Fruit fly (Drosophila melanogaster) whole organism, embryonic: Measurements from ENCODE around the gene CG42553.

Source experiments
- Awh ChIP-seq: fragments of 200-800 bp; sonication (Bioruptor generic); IDR thresholded peaks from 2 replicates; pipeline ENCODE4, ENCODE4 v1.3.6; 2022; ENCODE audit warnings: missing biosample characterization, missing genetic modification characterization
- BtbVII ChIP-seq: fragments of 200-800 bp; sonication (Bioruptor generic); optimal IDR thresholded peaks from 3 replicates; lab custom pipeline; 2017; ENCODE audit warnings: missing biosample characterization, mild to moderate bottlenecking, missing genetic modification characterization
- CG11398 ChIP-seq: fragments of 200-800 bp; sonication (Bioruptor generic); optimal IDR thresholded peaks from 2 replicates; lab custom pipeline; 2016; ENCODE audit warnings: missing biosample characterization, missing genetic modification characterization
- CG12155 ChIP-seq: fragments of 200-800 bp; sonication (Bioruptor generic); optimal IDR thresholded peaks from 3 replicates; lab custom pipeline; 2016; ENCODE audit warnings: missing biosample characterization, missing genetic modification characterization
- CG13296 ChIP-seq: fragments of 200-800 bp; sonication (Bioruptor generic); optimal IDR thresholded peaks from 3 replicates; lab custom pipeline; 2018; ENCODE audit warnings: missing biosample characterization, mild to moderate bottlenecking, missing genetic modification characterization
- CG15011 ChIP-seq: fragments of 200-800 bp; sonication (Bioruptor generic); optimal IDR thresholded peaks from 3 replicates; lab custom pipeline; 2018; ENCODE audit warnings: missing biosample characterization, mild to moderate bottlenecking, missing genetic modification characterization
- CG15514 ChIP-seq: fragments of 200-800 bp; sonication (Bioruptor generic); optimal IDR thresholded peaks from 3 replicates; lab custom pipeline; 2017; ENCODE audit warnings: missing biosample characterization, missing genetic modification characterization, mild to moderate bottlenecking, moderate library complexity, missing genetic modification reagents
- CG17328 ChIP-seq: fragments of 200-800 bp; sonication (Bioruptor generic); IDR thresholded peaks from 2 replicates; pipeline ENCODE4 v1.3.6; 2022; ENCODE audit warnings: missing biosample characterization, missing genetic modification characterization
- CG17912 ChIP-seq: fragments of 200-800 bp; sonication (Bioruptor generic); optimal IDR thresholded peaks from 2 replicates; lab custom pipeline; 2018; ENCODE audit warnings: missing biosample characterization, mild to moderate bottlenecking, missing genetic modification characterization
- CG1832 ChIP-seq: fragments of 200-800 bp; sonication (Bioruptor generic); optimal IDR thresholded peaks from 2 replicates; lab custom pipeline; 2017; ENCODE audit warnings: missing biosample characterization, mild to moderate bottlenecking, missing genetic modification characterization, inconsistent platforms
- CG2678 ChIP-seq: fragments of 200-800 bp; sonication (Bioruptor generic); optimal IDR thresholded peaks from 3 replicates; lab custom pipeline; 2019; ENCODE audit warnings: missing biosample characterization, mild to moderate bottlenecking, missing genetic modification characterization, moderate library complexity
- CG43689 ChIP-seq: fragments of 200-800 bp; sonication (Bioruptor generic); IDR thresholded peaks from 2 replicates; pipeline ENCODE4 v1.3.6; 2022; ENCODE audit warnings: missing biosample characterization, missing genetic modification characterization
- CG8290 ChIP-seq, 3 experiments: fragments of 200-800 bp; sonication (Bioruptor generic); optimal IDR thresholded peaks; 2 replicates each; lab custom pipeline; 2016 to 2019; ENCODE audit warnings: missing biosample characterization in 3 of 3, missing genetic modification characterization in 3 of 3, mild to moderate bottlenecking in 2 of 3, moderate library complexity in 1 of 3
- CG8765 ChIP-seq: fragments of 200-800 bp; sonication (Bioruptor generic); IDR thresholded peaks from 2 replicates; pipeline ENCODE4 v1.3.6; 2022; ENCODE audit warnings: missing biosample characterization, missing genetic modification characterization
- CG9876 ChIP-seq: fragments of 200-800 bp; sonication (Bioruptor generic); optimal IDR thresholded peaks from 2 replicates; lab custom pipeline; 2016; ENCODE audit warnings: missing biosample characterization, missing genetic modification characterization
- CTCF ChIP-seq: fragments of 200-800 bp; sonication (Bioruptor generic); optimal IDR thresholded peaks from 2 replicates; lab custom pipeline; 2017; ENCODE audit warnings: missing biosample characterization, mild to moderate bottlenecking, missing genetic modification characterization, moderate library complexity
- Dek ChIP-seq: fragments of 200-800 bp; sonication (Bioruptor generic); optimal IDR thresholded peaks from 3 replicates; lab custom pipeline; 2019; ENCODE audit warnings: missing biosample characterization, mild to moderate bottlenecking, missing genetic modification characterization, moderate library complexity
- Dll ChIP-seq: fragments of 200-800 bp; sonication (Bioruptor generic); IDR thresholded peaks from 4 replicates; pipeline ENCODE4 v1.3.6; 2022; ENCODE audit warnings: missing biosample characterization, missing genetic modification characterization; ENCODE audit not compliant: partially characterized antibody
- H15 ChIP-seq: fragments of 200-800 bp; sonication (Bioruptor generic); IDR thresholded peaks from 3 replicates; pipeline ENCODE4 v1.3.6; 2022; ENCODE audit warnings: missing biosample characterization, missing genetic modification characterization
- Mes4 ChIP-seq: fragments of 200-800 bp; sonication (Bioruptor generic); optimal IDR thresholded peaks from 2 replicates; lab custom pipeline; 2016; ENCODE audit warnings: missing biosample characterization, missing genetic modification characterization
- NFAT ChIP-seq: fragments of 200-800 bp; sonication (Bioruptor generic); IDR thresholded peaks from 2 replicates; pipeline ENCODE4 v1.3.6; 2022; ENCODE audit warnings: missing biosample characterization, missing genetic modification characterization
- PHDP ChIP-seq: fragments of 200-800 bp; sonication (Bioruptor generic); optimal IDR thresholded peaks from 3 replicates; lab custom pipeline; 2018; ENCODE audit warnings: missing biosample characterization, mild to moderate bottlenecking, missing genetic modification characterization, moderate library complexity
- Sox100B ChIP-seq: fragments of 200-800 bp; sonication (Bioruptor generic); optimal IDR thresholded peaks from 3 replicates; lab custom pipeline; 2018; ENCODE audit warnings: missing biosample characterization, mild to moderate bottlenecking, missing genetic modification characterization
- YL-1 ChIP-seq: fragments of 200-800 bp; sonication (Bioruptor generic); optimal IDR thresholded peaks from 3 replicates; lab custom pipeline; 2017; ENCODE audit warnings: missing biosample characterization, mild to moderate bottlenecking, missing genetic modification characterization
- ap ChIP-seq: fragments of 200-800 bp; sonication (Bioruptor generic); IDR thresholded peaks from 2 replicates; pipeline ENCODE4 v1.3.6; 2022; ENCODE audit warnings: missing biosample characterization, missing genetic modification characterization
- bowl ChIP-seq: fragments of 200-800 bp; sonication (Bioruptor generic); IDR thresholded peaks from 2 replicates; pipeline ENCODE4 v1.3.6; 2022; ENCODE audit warnings: missing biosample characterization, missing genetic modification characterization
- chn ChIP-seq: fragments of 200-800 bp; sonication (Bioruptor generic); optimal IDR thresholded peaks from 2 replicates; lab custom pipeline; 2016; ENCODE audit warnings: missing biosample characterization, missing genetic modification characterization
- ci ChIP-seq: fragments of 200-800 bp; sonication (Bioruptor generic); IDR thresholded peaks from 3 replicates; pipeline ENCODE4 v1.3.6; 2022; ENCODE audit warnings: missing biosample characterization, missing genetic modification characterization
- crp ChIP-seq, 2 experiments: fragments of 200-800 bp; sonication (Bioruptor generic); optimal IDR thresholded peaks; 2 replicates in 1 of 2; 3 replicates in 1 of 2; lab custom pipeline; 2017; ENCODE audit warnings: missing biosample characterization in 2 of 2, missing genetic modification characterization in 2 of 2, mild to moderate bottlenecking in 1 of 2, moderate library complexity in 1 of 2
- emc ChIP-seq: fragments of 200-800 bp; sonication (Bioruptor generic); optimal IDR thresholded peaks from 2 replicates; lab custom pipeline; 2016; ENCODE audit warnings: missing biosample characterization, missing genetic modification characterization
- eve ChIP-seq, 2 experiments: fragments of >200 bp; optimal IDR thresholded peaks; 2 replicates each; lab custom pipeline; 2017; ENCODE audit warnings: missing biosample characterization in 2 of 2, missing genetic modification characterization in 2 of 2
- ewg ChIP-seq: fragments of 200-800 bp; sonication (Bioruptor generic); optimal IDR thresholded peaks from 3 replicates; lab custom pipeline; 2017; ENCODE audit warnings: mild to moderate bottlenecking, missing biosample characterization, missing genetic modification reagents, missing genetic modification characterization
- grn ChIP-seq: fragments of 200-800 bp; sonication (Bioruptor generic); optimal IDR thresholded peaks from 3 replicates; lab custom pipeline; 2017; ENCODE audit warnings: missing biosample characterization, missing genetic modification characterization
- gsb-n ChIP-seq: fragments of 200-800 bp; sonication (Bioruptor generic); optimal IDR thresholded peaks from 3 replicates; lab custom pipeline; 2018; ENCODE audit warnings: missing biosample characterization, mild to moderate bottlenecking, missing genetic modification characterization
- her ChIP-seq: fragments of 200-800 bp; sonication (Bioruptor generic); optimal IDR thresholded peaks from 2 replicates; lab custom pipeline; 2016; ENCODE audit warnings: missing biosample characterization, missing genetic modification characterization
- ind ChIP-seq: fragments of 200-800 bp; sonication (Bioruptor generic); optimal IDR thresholded peaks from 3 replicates; lab custom pipeline; 2016; ENCODE audit warnings: missing biosample characterization, missing genetic modification characterization
- inv ChIP-seq: fragments of 200-800 bp; sonication (Bioruptor generic); IDR thresholded peaks from 2 replicates; pipeline ENCODE4 v1.3.6; 2022; ENCODE audit warnings: missing biosample characterization, missing genetic modification characterization; ENCODE audit not compliant: partially characterized antibody
- jumu ChIP-seq: fragments of 200-800 bp; sonication (Bioruptor generic); optimal IDR thresholded peaks from 3 replicates; lab custom pipeline; 2016; ENCODE audit warnings: missing biosample characterization, missing genetic modification characterization
- mirr ChIP-seq: fragments of 200-800 bp; sonication (Bioruptor generic); optimal IDR thresholded peaks from 3 replicates; lab custom pipeline; 2018; ENCODE audit warnings: missing biosample characterization, mild to moderate bottlenecking, missing genetic modification characterization
- nau ChIP-seq: fragments of 200-800 bp; sonication (Bioruptor generic); optimal IDR thresholded peaks from 3 replicates; lab custom pipeline; 2017; ENCODE audit warnings: missing biosample characterization, mild to moderate bottlenecking, missing genetic modification characterization, missing genetic modification reagents
- phol ChIP-seq: fragments of 200-800 bp; sonication (Bioruptor generic); optimal IDR thresholded peaks from 3 replicates; lab custom pipeline; 2018; ENCODE audit warnings: missing biosample characterization, mild to moderate bottlenecking, missing genetic modification characterization, moderate library complexity
- pzg ChIP-seq: fragments of 200-800 bp; sonication (Bioruptor generic); optimal IDR thresholded peaks from 3 replicates; lab custom pipeline; 2018; ENCODE audit warnings: missing biosample characterization, mild to moderate bottlenecking, missing genetic modification characterization, moderate library complexity
- salm ChIP-seq: fragments of 200-800 bp; sonication (Bioruptor generic); optimal IDR thresholded peaks from 2 replicates; lab custom pipeline; 2018; ENCODE audit warnings: missing biosample characterization, mild to moderate bottlenecking, missing genetic modification characterization
- sna ChIP-seq: fragments of 200-800 bp; sonication (Bioruptor generic); IDR thresholded peaks from 2 replicates; pipeline ENCODE4 v1.3.6; 2022; ENCODE audit warnings: missing biosample characterization, missing genetic modification characterization; ENCODE audit not compliant: partially characterized antibody
- tup ChIP-seq: fragments of 200-800 bp; sonication (Bioruptor generic); optimal IDR thresholded peaks from 2 replicates; lab custom pipeline; 2016; ENCODE audit warnings: missing biosample characterization, mild to moderate bottlenecking, missing genetic modification characterization, moderate library complexity
- vvl ChIP-seq: fragments of 200-800 bp; sonication (Bioruptor generic); IDR thresholded peaks from 2 replicates; pipeline ENCODE4 v1.3.6; 2022; ENCODE audit warnings: missing biosample characterization, missing genetic modification characterization
- wek ChIP-seq: fragments of 200-800 bp; sonication (Bioruptor generic); optimal IDR thresholded peaks from 3 replicates; lab custom pipeline; 2018; ENCODE audit warnings: missing biosample characterization, mild to moderate bottlenecking, missing genetic modification characterization, moderate library complexity
- zen ChIP-seq: fragments of 200-800 bp; sonication (Bioruptor generic); optimal IDR thresholded peaks from 3 replicates; lab custom pipeline; 2018; ENCODE audit warnings: missing biosample characterization, mild to moderate bottlenecking, missing genetic modification characterization, moderate library complexity
- zf30C ChIP-seq: fragments of 200-800 bp; sonication (Bioruptor generic); optimal IDR thresholded peaks from 3 replicates; lab custom pipeline; 2018; ENCODE audit warnings: missing biosample characterization, mild to moderate bottlenecking, missing genetic modification characterization

CG42553 gene

dm6 chr3L:881496-882235, 47.8 kb downstream of the CG42553 start, which contains the start of gene CG13907 (continued):
- TF ChIP-seq Dek, result no peak
- no peak for TF ChIP-seq CG2678
- TF ChIP-seq jumu (GFP tag; lab: Kevin White, UChicago), result no peak
- no peak for TF ChIP-seq emc (GFP tag; lab: Kevin White, UChicago)
- no peak for TF ChIP-seq CG8290 (GFP tag; optimal IDR thresholded peaks at IDR 0.05; lab: Kevin White, UChicago)
- TF ChIP-seq CG8290 (tag; optimal IDR thresholded peaks at IDR 0.05; lab: Kevin White, UChicago), result peak in 1 of 2 experiments; percentile 10
- TF ChIP-seq CG11398 (GFP tag; lab: Kevin White, UChicago), result no peak
- TF ChIP-seq zf30C, result no peak
- TF ChIP-seq CG15514 (GFP tag; lab: Kevin White, UChicago), result no peak
- peak; percentile 63 for TF ChIP-seq ewg
- no peak for TF ChIP-seq Mes4 (GFP tag; lab: Kevin White, UChicago)
- no peak for TF ChIP-seq CG8765 (GFP tag; lab: Robert Waterston, UW)
- peak; percentile 49 for TF ChIP-seq nau (GFP tag; lab: Kevin White, UChicago)
- 0 out of 2 replicates have a peak, but pooled peaks have one; percentile 9 for TF ChIP-seq inv (GFP tag; lab: Robert Waterston, UW)
- no peak for TF ChIP-seq pzg
- no peak for TF ChIP-seq eve (GFP tag; optimal IDR thresholded peaks at IDR 0.05; lab: Kevin White, UChicago)
- TF ChIP-seq CG13296 (GFP tag; lab: Kevin White, UChicago), result no peak
- TF ChIP-seq bowl (GFP tag; lab: Robert Waterston, UW), result no peak
- TF ChIP-seq sna (GFP tag; lab: Robert Waterston, UW), result no peak
- TF ChIP-seq H15 (GFP tag; lab: Robert Waterston, UW), result no peak
- TF ChIP-seq ap (GFP tag; lab: Robert Waterston, UW), result no peak
- no peak for TF ChIP-seq CG9876 (GFP tag; lab: Kevin White, UChicago)
- TF ChIP-seq CTCF (GFP tag; lab: Kevin White, UChicago), result no peak
- TF ChIP-seq CG15011 (GFP tag; lab: Kevin White, UChicago), result no peak
- 0 out of 2 replicates have a peak, but pooled peaks have one; percentile 5 for TF ChIP-seq Awh
- TF ChIP-seq crp (GFP tag; optimal IDR thresholded peaks at IDR 0.05; lab: Kevin White, UChicago), result peak in 1 of 2 experiments; percentile 67
- no peak for TF ChIP-seq her
- TF ChIP-seq CG12155 (GFP tag; lab: Kevin White, UChicago), result no peak
- TF ChIP-seq gsb-n (tag; lab: Kevin White, UChicago), result no peak
- TF ChIP-seq CG43689 (GFP tag; lab: Robert Waterston, UW), result no peak
- TF ChIP-seq CG17328 (GFP tag; lab: Robert Waterston, UW), result no peak
- TF ChIP-seq ci, result peak; percentile 9; the same call in 1 of the 3 replicates
- peak; percentile 44; the same call in 1 of the 4 replicates for TF ChIP-seq Dll (GFP tag; lab: Robert Waterston, UW)
- TF ChIP-seq zen (tag; lab: Kevin White, UChicago), result no peak
- TF ChIP-seq NFAT (GFP tag; lab: Robert Waterston, UW), result no peak
- TF ChIP-seq YL-1 (GFP tag; lab: Kevin White, UChicago), result no peak
- TF ChIP-seq chn (GFP tag; lab: Kevin White, UChicago), result no peak
- TF ChIP-seq salm (tag; lab: Kevin White, UChicago), result no peak
- no peak for TF ChIP-seq phol (tag; lab: Kevin White, UChicago)
- TF ChIP-seq mirr (GFP tag; lab: Kevin White, UChicago), result no peak
- no peak for TF ChIP-seq CG17912 (GFP tag; lab: Kevin White, UChicago)
- TF ChIP-seq CG1832 (GFP tag; lab: Kevin White, UChicago), result no peak
- peak; percentile 26 for TF ChIP-seq PHDP
- no peak for TF ChIP-seq tup (GFP tag; lab: Kevin White, UChicago)
- TF ChIP-seq vvl, result 0 out of 2 replicates have a peak, but pooled peaks have one; percentile 12
- no peak for TF ChIP-seq BtbVII (GFP tag; lab: Kevin White, UChicago)
- peak; percentile 49 for TF ChIP-seq wek (GFP tag; lab: Kevin White, UChicago)
- no peak for TF ChIP-seq ind (GFP tag; lab: Kevin White, UChicago)
- no peak for TF ChIP-seq grn
- TF ChIP-seq Sox100B (GFP tag; lab: Kevin White, UChicago), result no peak
